Worm (Caenorhabditis elegans): Measurements from ENCODE around the gene T19C4.1.

DNA sequence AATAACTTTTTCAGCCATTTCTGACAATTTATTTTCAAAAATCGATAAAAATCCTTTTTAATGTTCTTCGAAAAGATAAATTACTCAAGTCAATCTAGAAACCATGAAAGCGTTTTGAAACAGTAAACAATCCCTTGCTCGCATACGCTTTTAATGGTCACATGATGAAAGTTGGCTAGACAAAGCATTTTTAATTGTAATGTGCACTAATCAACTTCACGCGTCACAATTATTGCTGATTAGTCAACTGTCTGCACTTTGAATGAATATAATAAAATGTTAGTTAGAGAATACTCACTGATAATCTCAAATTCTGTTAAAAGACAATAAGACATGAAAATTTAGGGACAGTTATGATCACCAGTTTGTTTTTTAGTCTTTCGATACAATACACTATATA is 7.1 kb downstream of the T19C4.1 start:
- TF ChIP-seq ceh-82 (tag; optimal IDR thresholded peaks at IDR 0.05): no peak
- TF ChIP-seq snpc-4 (tag; optimal IDR thresholded peaks at IDR 0.05): no peak
- TF ChIP-seq pqm-1 (tag; optimal IDR thresholded peaks at IDR 0.05): no peak
- TF ChIP-seq fkh-10 (GFP tag; optimal IDR thresholded peaks at IDR 0.05): no peak
- TF ChIP-seq ztf-11 (tag; optimal IDR thresholded peaks at IDR 0.05): no peak
- no peak for TF ChIP-seq F44E2.7 (GFP tag; IDR thresholded peaks at IDR 0.05)

Data from whole organism, L4 larva.